Fruit fly (Drosophila melanogaster) whole organism, embryonic: Measurements from ENCODE around the gene CG10365.

Experiments
- Adf1 ChIP-seq: fragments of 200-800 bp; sonication (Bioruptor generic); IDR thresholded peaks from 2 replicates; pipeline ENCODE4 v1.3.6; 2022; ENCODE audit warnings: missing biosample characterization, missing genetic modification characterization
- Antp ChIP-seq: fragments of 200-800 bp; sonication (Bioruptor generic); optimal IDR thresholded peaks from 3 replicates; lab custom pipeline; 2016; ENCODE audit warnings: missing biosample characterization, missing genetic modification characterization
- CG10462 ChIP-seq: fragments of 200-800 bp; sonication (Bioruptor generic); optimal IDR thresholded peaks from 2 replicates; lab custom pipeline; 2016; ENCODE audit warnings: missing biosample characterization, missing genetic modification characterization
- CG10543 ChIP-seq: fragments of 200-800 bp; sonication (Bioruptor generic); optimal IDR thresholded peaks from 3 replicates; lab custom pipeline; 2017; ENCODE audit warnings: missing biosample characterization, mild to moderate bottlenecking, missing genetic modification characterization, moderate library complexity
- CG11398 ChIP-seq: fragments of 200-800 bp; sonication (Bioruptor generic); optimal IDR thresholded peaks from 2 replicates; lab custom pipeline; 2016; ENCODE audit warnings: missing biosample characterization, missing genetic modification characterization
- CG14050 ChIP-seq: fragments of 200-800 bp; sonication (Bioruptor generic); IDR thresholded peaks from 3 replicates; pipeline ENCODE4 v1.3.6; 2022; ENCODE audit warnings: missing biosample characterization, missing genetic modification characterization
- CG16815 ChIP-seq: fragments of 200-800 bp; sonication (Bioruptor generic); optimal IDR thresholded peaks from 3 replicates; lab custom pipeline; 2017; ENCODE audit warnings: missing biosample characterization, mild to moderate bottlenecking, missing genetic modification characterization
- CG17186 ChIP-seq: fragments of 200-800 bp; sonication (Bioruptor generic); optimal IDR thresholded peaks from 3 replicates; lab custom pipeline; 2017; ENCODE audit warnings: missing biosample characterization, missing genetic modification reagents, missing genetic modification characterization
- CG17612 ChIP-seq: fragments of 200-800 bp; sonication (Bioruptor generic); IDR thresholded peaks from 2 replicates; pipeline ENCODE4 v1.3.6; 2022; ENCODE audit warnings: missing biosample characterization, missing genetic modification characterization
- CG18476 ChIP-seq: fragments of 200-800 bp; sonication (Bioruptor generic); optimal IDR thresholded peaks from 2 replicates; lab custom pipeline; 2016; ENCODE audit warnings: missing biosample characterization, mild to moderate bottlenecking, missing genetic modification characterization
- CG31441 ChIP-seq: fragments of 200-800 bp; sonication (Bioruptor generic); IDR thresholded peaks from 2 replicates; pipeline ENCODE4 v1.3.6; 2022; ENCODE audit warnings: missing biosample characterization, missing genetic modification characterization
- CG3407 ChIP-seq: fragments of 200-800 bp; sonication (Bioruptor generic); optimal IDR thresholded peaks from 2 replicates; lab custom pipeline; 2018; ENCODE audit warnings: missing biosample characterization, mild to moderate bottlenecking, missing genetic modification characterization
- CG4820 ChIP-seq: fragments of 200-800 bp; sonication (Bioruptor generic); optimal IDR thresholded peaks from 3 replicates; lab custom pipeline; 2016; ENCODE audit warnings: missing biosample characterization, missing genetic modification characterization
- CG4854 ChIP-seq: fragments of 200-800 bp; sonication (Bioruptor generic); optimal IDR thresholded peaks from 2 replicates; lab custom pipeline; 2016; ENCODE audit warnings: missing biosample characterization, missing genetic modification characterization, inconsistent platforms
- CG6689 ChIP-seq: fragments of 200-800 bp; sonication (Bioruptor generic); IDR thresholded peaks from 2 replicates; pipeline ENCODE4 v1.3.6; 2022; ENCODE audit warnings: missing biosample characterization, missing genetic modification characterization
- CG6791 ChIP-seq: fragments of 200-800 bp; sonication (Bioruptor generic); IDR thresholded peaks from 3 replicates; pipeline ENCODE4 v1.3.6; 2022; ENCODE audit warnings: missing biosample characterization, missing genetic modification characterization; ENCODE audit not compliant: partially characterized antibody
- CG6813 ChIP-seq: fragments of 200-800 bp; sonication (Bioruptor generic); optimal IDR thresholded peaks from 2 replicates; lab custom pipeline; 2017; ENCODE audit warnings: missing biosample characterization, missing genetic modification characterization, mild to moderate bottlenecking, moderate library complexity, missing genetic modification reagents
- CG9817 ChIP-seq: fragments of 200-800 bp; sonication (Bioruptor generic); optimal IDR thresholded peaks from 2 replicates; lab custom pipeline; 2018; ENCODE audit warnings: missing biosample characterization, mild to moderate bottlenecking, missing genetic modification characterization, moderate library complexity
- CrebB ChIP-seq: fragments of 200-800 bp; sonication (Bioruptor generic); optimal IDR thresholded peaks from 3 replicates; lab custom pipeline; 2018; ENCODE audit warnings: missing biosample characterization, mild to moderate bottlenecking, missing genetic modification characterization
- Dp ChIP-seq: fragments of 200-800 bp; sonication (Bioruptor generic); optimal IDR thresholded peaks from 2 replicates; lab custom pipeline; 2018; ENCODE audit warnings: missing biosample characterization, mild to moderate bottlenecking, missing genetic modification characterization, moderate library complexity
- Fer2 ChIP-seq: fragments of 200-800 bp; sonication (Bioruptor generic); optimal IDR thresholded peaks from 2 replicates; lab custom pipeline; 2018; ENCODE audit warnings: missing biosample characterization, mild to moderate bottlenecking, missing genetic modification characterization, moderate library complexity
- HHEX ChIP-seq: fragments of 200-800 bp; sonication (Bioruptor generic); optimal IDR thresholded peaks from 3 replicates; lab custom pipeline; 2017; ENCODE audit warnings: missing biosample characterization, mild to moderate bottlenecking, missing genetic modification characterization, missing genetic modification reagents
- HLH3B ChIP-seq: fragments of 200-800 bp; sonication (Bioruptor generic); IDR thresholded peaks from 2 replicates; pipeline ENCODE4 v1.3.6; 2022; ENCODE audit warnings: missing biosample characterization, missing genetic modification characterization
- Jarid2 ChIP-seq: fragments of 200-800 bp; sonication (Bioruptor generic); optimal IDR thresholded peaks from 3 replicates; lab custom pipeline; 2017; ENCODE audit warnings: mild to moderate bottlenecking, missing biosample characterization, missing genetic modification reagents, missing genetic modification characterization
- MBD-R2 ChIP-seq: fragments of 200-800 bp; sonication (Bioruptor generic); IDR thresholded peaks from 2 replicates; pipeline ENCODE4 v1.3.6; 2022; ENCODE audit warnings: missing biosample characterization, missing genetic modification characterization
- Med ChIP-seq: fragments of 200-800 bp; sonication (Bioruptor generic); peaks from one replicate; lab custom pipeline; 2016; ENCODE audit warnings: missing biosample characterization, missing genetic modification characterization, mild to moderate bottlenecking, inconsistent platforms, moderate library complexity
- NC2β ChIP-seq: fragments of 200-800 bp; sonication (Bioruptor generic); optimal IDR thresholded peaks from 2 replicates; lab custom pipeline; 2016; ENCODE audit warnings: missing biosample characterization, missing genetic modification characterization
- Nf-YA ChIP-seq: fragments of 200-800 bp; sonication (Bioruptor generic); IDR thresholded peaks from 2 replicates; pipeline ENCODE4 v1.3.6; 2022; ENCODE audit warnings: missing biosample characterization, missing genetic modification characterization
- Rfx ChIP-seq: fragments of 200-800 bp; sonication (Bioruptor generic); IDR thresholded peaks from 2 replicates; pipeline ENCODE4 v1.3.6; 2022; ENCODE audit warnings: missing biosample characterization, missing genetic modification characterization
- Rx ChIP-seq: fragments of 200-800 bp; sonication (Bioruptor generic); IDR thresholded peaks from 2 replicates; pipeline ENCODE4 v1.3.6; 2022; ENCODE audit warnings: missing biosample characterization, missing genetic modification characterization
- Sox102F ChIP-seq: fragments of 200-800 bp; sonication (Bioruptor generic); optimal IDR thresholded peaks from 2 replicates; lab custom pipeline; 2018; ENCODE audit warnings: missing biosample characterization, mild to moderate bottlenecking, missing genetic modification characterization, moderate library complexity
- Vsx1 ChIP-seq: fragments of 200-800 bp; sonication (Bioruptor generic); optimal IDR thresholded peaks from 2 replicates; lab custom pipeline; 2017; ENCODE audit warnings: missing biosample characterization, mild to moderate bottlenecking, missing genetic modification characterization, missing genetic modification reagents
- dan ChIP-seq: fragments of 200-800 bp; sonication (Bioruptor generic); IDR thresholded peaks from 2 replicates; pipeline ENCODE4 v1.3.6; 2022; ENCODE audit warnings: missing biosample characterization, missing genetic modification characterization
- dm ChIP-seq: fragments of 200-800 bp; sonication (Bioruptor generic); optimal IDR thresholded peaks from 3 replicates; lab custom pipeline; 2016; ENCODE audit warnings: missing biosample characterization, missing genetic modification characterization
- dpn ChIP-seq, 2 experiments: fragments of 200-800 bp; sonication (Bioruptor generic); optimal IDR thresholded peaks; 3 replicates each; lab custom pipeline; 2016; ENCODE audit warnings: missing biosample characterization in 2 of 2, missing genetic modification characterization in 2 of 2
- gro ChIP-seq: fragments of 200-800 bp; sonication (Bioruptor generic); optimal IDR thresholded peaks from 2 replicates; lab custom pipeline; 2016; ENCODE audit warnings: missing biosample characterization, missing genetic modification characterization
- jumu ChIP-seq: fragments of 200-800 bp; sonication (Bioruptor generic); optimal IDR thresholded peaks from 3 replicates; lab custom pipeline; 2016; ENCODE audit warnings: missing biosample characterization, missing genetic modification characterization
- klu ChIP-seq: fragments of 200-800 bp; sonication (Bioruptor generic); IDR thresholded peaks from 2 replicates; pipeline ENCODE4 v1.3.6; 2022; ENCODE audit warnings: missing biosample characterization, missing genetic modification characterization
- lbe ChIP-seq: fragments of 200-800 bp; sonication (Bioruptor generic); optimal IDR thresholded peaks from 2 replicates; lab custom pipeline; 2016; ENCODE audit warnings: missing biosample characterization, mild to moderate bottlenecking, missing genetic modification characterization
- lmd ChIP-seq: fragments of 200-800 bp; sonication (Bioruptor generic); IDR thresholded peaks from 2 replicates; pipeline ENCODE4 v1.3.6; 2022; ENCODE audit warnings: missing biosample characterization, missing genetic modification characterization
- pros ChIP-seq: fragments of 200-800 bp; sonication (Bioruptor generic); optimal IDR thresholded peaks from 3 replicates; lab custom pipeline; 2019; ENCODE audit warnings: missing biosample characterization, mild to moderate bottlenecking, missing genetic modification characterization, moderate library complexity
- row ChIP-seq: fragments of 200-800 bp; sonication (Bioruptor generic); IDR thresholded peaks from 3 replicates; pipeline ENCODE4 v1.3.6; 2022; ENCODE audit warnings: missing biosample characterization, missing genetic modification characterization
- run ChIP-seq: fragments of 200-800 bp; sonication (Bioruptor generic); optimal IDR thresholded peaks from 3 replicates; lab custom pipeline; 2018; ENCODE audit warnings: missing biosample characterization, mild to moderate bottlenecking, missing genetic modification characterization
- seq ChIP-seq: fragments of 200-800 bp; sonication (Bioruptor generic); IDR thresholded peaks from 2 replicates; pipeline ENCODE4 v1.3.6; 2022; ENCODE audit warnings: missing biosample characterization, missing genetic modification characterization
- tio ChIP-seq: fragments of 200-800 bp; sonication (Bioruptor generic); optimal IDR thresholded peaks from 2 replicates; lab custom pipeline; 2017; ENCODE audit warnings: missing biosample characterization, missing genetic modification characterization, inconsistent platforms
- tna ChIP-seq: fragments of 200-800 bp; sonication (Bioruptor generic); IDR thresholded peaks from 2 replicates; pipeline ENCODE4 v1.3.6; 2022; ENCODE audit warnings: missing biosample characterization, missing genetic modification characterization; ENCODE audit not compliant: partially characterized antibody
- tup ChIP-seq: fragments of 200-800 bp; sonication (Bioruptor generic); optimal IDR thresholded peaks from 2 replicates; lab custom pipeline; 2016; ENCODE audit warnings: missing biosample characterization, mild to moderate bottlenecking, missing genetic modification characterization, moderate library complexity
- unpg ChIP-seq: fragments of 200-800 bp; sonication (Bioruptor generic); optimal IDR thresholded peaks from 3 replicates; lab custom pipeline; 2018; ENCODE audit warnings: missing biosample characterization, mild to moderate bottlenecking, missing genetic modification characterization, moderate library complexity
- usp ChIP-seq: fragments of >200 bp; optimal IDR thresholded peaks from 2 replicates; lab custom pipeline; 2017; ENCODE audit warnings: missing biosample characterization, missing genetic modification characterization
- wdn ChIP-seq: fragments of 200-800 bp; sonication (Bioruptor generic); IDR thresholded peaks from 2 replicates; pipeline ENCODE4 v1.3.6; 2022; ENCODE audit warnings: missing biosample characterization, missing genetic modification characterization
- zfh1 ChIP-seq: fragments of 200-800 bp; sonication (Bioruptor generic); IDR thresholded peaks from 3 replicates; pipeline ENCODE4 v1.3.6; 2022; ENCODE audit warnings: missing biosample characterization, missing genetic modification characterization

The CG10365 gene

dm6 chr3R:23767417-23767853, 44.3 kb downstream of the CG10365 start, which contains the start of the genes CG10214 and CG10375 (continued):
- TF ChIP-seq CG16815 (GFP tag; lab: Kevin White, UChicago) (peak; percentile 20), CG10543 (GFP tag; lab: Kevin White, UChicago) (peak; percentile 25), CG14050 (GFP tag; lab: Robert Waterston, UW) (no peak), Jarid2 (GFP tag; lab: Kevin White, UChicago) (no peak), Antp (GFP tag; lab: Kevin White, UChicago) (peak; percentile 84), tna (GFP tag; lab: Robert Waterston, UW) (no peak), wdn (GFP tag; lab: Robert Waterston, UW) (peak; percentile 52; the same call in 1 of the 2 replicates), klu (no peak; the same call in 1 of the 2 replicates), lbe (GFP tag; lab: Kevin White, UChicago) (peak; percentile 69), CG6689 (GFP tag; lab: Robert Waterston, UW) (peak; percentile 63), HHEX (peak; percentile 66), Fer2 (tag; lab: Kevin White, UChicago) (peak; percentile 32), run (tag; lab: Kevin White, UChicago) (no peak), CG18476 (GFP tag; lab: Kevin White, UChicago) (peak; percentile 46), Sox102F (GFP tag; lab: Kevin White, UChicago) (peak; percentile 68), Nf-YA (GFP tag; lab: Robert Waterston, UW) (no peak), jumu (GFP tag; lab: Kevin White, UChicago) (peak; percentile 84), CG11398 (GFP tag; lab: Kevin White, UChicago) (peak; percentile 64), CG17612 (GFP tag; lab: Robert Waterston, UW) (no peak), CG17186 (peak; percentile 80), Dp (GFP tag; lab: Kevin White, UChicago) (peak; percentile 49), Rx (GFP tag; lab: Robert Waterston, UW) (peak; percentile 59), seq (GFP tag; lab: Robert Waterston, UW) (peak; percentile 44; the same call in 1 of the 2 replicates), dm (GFP tag; lab: Kevin White, UChicago) (peak; percentile 97), gro (GFP tag; lab: Kevin White, UChicago) (peak; percentile 80), lmd (GFP tag; lab: Robert Waterston, UW) (peak; percentile 65), tio (GFP tag; lab: Kevin White, UChicago) (no peak), pros (GFP tag; lab: Kevin White, UChicago) (no peak), CG10462 (GFP tag; lab: Kevin White, UChicago) (peak; percentile 71), usp (GFP tag; lab: Kevin White, UChicago) (no peak), CG4854 (GFP tag; lab: Kevin White, UChicago) (peak; percentile 67), dpn (GFP tag; optimal IDR thresholded peaks at IDR 0.05; lab: Kevin White, UChicago) (peak; percentile 82 to 86), HLH3B (GFP tag; lab: Robert Waterston, UW) (peak; percentile 44; the same call in 1 of the 2 replicates), zfh1 (GFP tag; lab: Robert Waterston, UW) (peak; percentile 72; the same call in 2 of the 3 replicates), CG4820 (GFP tag; lab: Kevin White, UChicago) (peak; percentile 70), CG6791 (GFP tag; lab: Robert Waterston, UW) (no peak), Vsx1 (GFP tag; lab: Kevin White, UChicago) (no peak), Med (GFP tag; lab: Kevin White, UChicago) (peak; percentile 98), CrebB (peak; percentile 61), Adf1 (no peak; the same call in 1 of the 2 replicates), row (GFP tag; lab: Robert Waterston, UW) (peak; percentile 85), CG3407 (GFP tag; lab: Kevin White, UChicago) (no peak), dan (GFP tag; lab: Robert Waterston, UW) (no peak), unpg (GFP tag; lab: Kevin White, UChicago) (peak; percentile 76), CG9817 (tag; lab: Kevin White, UChicago) (peak; percentile 66), CG6813 (GFP tag; lab: Kevin White, UChicago) (no peak), Rfx (peak; percentile 75), tup (GFP tag; lab: Kevin White, UChicago) (peak; percentile 46), NC2β (peak; percentile 83), MBD-R2 (GFP tag; lab: Robert Waterston, UW) (peak; percentile 92), CG31441 (no peak; the same call in none of the 2 replicates)
